Fruit fly (Drosophila melanogaster) whole organism, embryonic: ENCODE data around the gene CG3224.

Source experiments
- ATbp ChIP-seq: fragments of 200-800 bp; sonication (Bioruptor generic); optimal IDR thresholded peaks from 2 replicates; lab custom pipeline; 2017; ENCODE audit warnings: missing biosample characterization, mild to moderate bottlenecking, missing genetic modification characterization, missing genetic modification reagents
- Asciz ChIP-seq: fragments of 200-800 bp; sonication (Bioruptor generic); optimal IDR thresholded peaks from 2 replicates; lab custom pipeline; 2017; ENCODE audit warnings: missing biosample characterization, mild to moderate bottlenecking, missing genetic modification characterization, missing genetic modification reagents
- BEAF-32 ChIP-seq: fragments of 200-800 bp; sonication (Bioruptor generic); optimal IDR thresholded peaks from 3 replicates; lab custom pipeline; 2017; ENCODE audit warnings: missing biosample characterization, missing genetic modification characterization, mild to moderate bottlenecking, moderate library complexity, missing genetic modification reagents
- CG10321 ChIP-seq: fragments of 200-800 bp; sonication (Bioruptor generic); IDR thresholded peaks from 2 replicates; pipeline ENCODE4 v1.3.6; 2022; ENCODE audit warnings: missing biosample characterization, missing genetic modification characterization
- CG10543 ChIP-seq: fragments of 200-800 bp; sonication (Bioruptor generic); optimal IDR thresholded peaks from 3 replicates; lab custom pipeline; 2017; ENCODE audit warnings: missing biosample characterization, mild to moderate bottlenecking, missing genetic modification characterization, moderate library complexity
- CG11504 ChIP-seq: fragments of 200-800 bp; sonication (Bioruptor generic); optimal IDR thresholded peaks from 3 replicates; lab custom pipeline; 2019; ENCODE audit warnings: missing biosample characterization, mild to moderate bottlenecking, missing genetic modification characterization, moderate library complexity
- CG13775 ChIP-seq: fragments of 200-800 bp; sonication (Bioruptor generic); optimal IDR thresholded peaks from 3 replicates; lab custom pipeline; 2017; ENCODE audit warnings: missing biosample characterization, mild to moderate bottlenecking, missing genetic modification characterization
- CG13894 ChIP-seq: fragments of 200-800 bp; sonication (Bioruptor generic); optimal IDR thresholded peaks from 3 replicates; lab custom pipeline; 2018; ENCODE audit warnings: missing biosample characterization, mild to moderate bottlenecking, missing genetic modification characterization, moderate library complexity
- CG14441 ChIP-seq: fragments of 200-800 bp; sonication (Bioruptor generic); IDR thresholded peaks from 2 replicates; pipeline ENCODE4 v1.3.6; 2022; ENCODE audit warnings: missing biosample characterization, missing genetic modification characterization
- CG15269 ChIP-seq: fragments of 200-800 bp; sonication (Bioruptor generic); optimal IDR thresholded peaks from 2 replicates; lab custom pipeline; 2018; ENCODE audit warnings: missing biosample characterization, mild to moderate bottlenecking, missing genetic modification characterization, moderate library complexity
- CG1603 ChIP-seq: fragments of 200-800 bp; sonication (Bioruptor generic); optimal IDR thresholded peaks from 2 replicates; lab custom pipeline; 2019; ENCODE audit warnings: missing biosample characterization, mild to moderate bottlenecking, missing genetic modification characterization, moderate library complexity
- CG17829 ChIP-seq: fragments of 200-800 bp; optimal IDR thresholded peaks from 2 replicates; lab custom pipeline; 2019; ENCODE audit warnings: missing biosample characterization, mild to moderate bottlenecking, missing genetic modification characterization, moderate library complexity
- CG18011 ChIP-seq: fragments of 200-800 bp; sonication (Bioruptor generic); optimal IDR thresholded peaks from 2 replicates; lab custom pipeline; 2017; ENCODE audit warnings: missing biosample characterization, missing genetic modification characterization, mild to moderate bottlenecking, moderate library complexity, missing genotype
- CG2129 ChIP-seq: fragments of 200-800 bp; sonication (Bioruptor generic); IDR thresholded peaks from 2 replicates; pipeline ENCODE4 v1.3.6; 2022; ENCODE audit warnings: missing biosample characterization, missing genetic modification characterization; ENCODE audit not compliant: partially characterized antibody
- CG2199 ChIP-seq: fragments of 200-800 bp; sonication (Bioruptor generic); IDR thresholded peaks from 3 replicates; pipeline ENCODE4 v1.3.6; 2022; ENCODE audit warnings: missing biosample characterization, missing genetic modification characterization
- CG2678 ChIP-seq: fragments of 200-800 bp; sonication (Bioruptor generic); optimal IDR thresholded peaks from 3 replicates; lab custom pipeline; 2019; ENCODE audit warnings: missing biosample characterization, mild to moderate bottlenecking, missing genetic modification characterization, moderate library complexity
- CG30431 ChIP-seq: fragments of 200-800 bp; sonication (Bioruptor generic); optimal IDR thresholded peaks from 2 replicates; lab custom pipeline; 2017; ENCODE audit warnings: missing biosample characterization, missing genetic modification characterization
- CG3281 ChIP-seq: fragments of 200-800 bp; sonication (Bioruptor generic); optimal IDR thresholded peaks from 3 replicates; lab custom pipeline; 2017; ENCODE audit warnings: missing biosample characterization, mild to moderate bottlenecking, missing genetic modification characterization
- CG3726 ChIP-seq: fragments of 200-800 bp; sonication (Bioruptor generic); IDR thresholded peaks from 3 replicates; pipeline ENCODE4, ENCODE4 v1.3.6; 2022; ENCODE audit warnings: missing biosample characterization, missing genetic modification characterization
- CG5180 ChIP-seq: fragments of 200-800 bp; sonication (Bioruptor generic); optimal IDR thresholded peaks from 3 replicates; lab custom pipeline; 2017; ENCODE audit warnings: missing biosample characterization, missing genetic modification characterization, mild to moderate bottlenecking, moderate library complexity, missing genetic modification reagents
- CG6175 ChIP-seq: fragments of 200-800 bp; sonication (Bioruptor generic); IDR thresholded peaks from 3 replicates; pipeline ENCODE4 v1.3.6; 2022; ENCODE audit warnings: missing biosample characterization, missing genetic modification characterization
- CG6813 ChIP-seq: fragments of 200-800 bp; sonication (Bioruptor generic); optimal IDR thresholded peaks from 2 replicates; lab custom pipeline; 2017; ENCODE audit warnings: missing biosample characterization, missing genetic modification characterization, mild to moderate bottlenecking, moderate library complexity, missing genetic modification reagents
- CG8388 ChIP-seq: fragments of 200-800 bp; sonication (Bioruptor generic); optimal IDR thresholded peaks from 2 replicates; lab custom pipeline; 2019; ENCODE audit warnings: missing biosample characterization, mild to moderate bottlenecking, missing genetic modification characterization, moderate library complexity
- Deaf1 ChIP-seq: fragments of 200-800 bp; optimal IDR thresholded peaks from 3 replicates; lab custom pipeline; 2019; ENCODE audit warnings: missing biosample characterization, mild to moderate bottlenecking, missing genetic modification characterization, moderate library complexity
- Fer1 ChIP-seq: fragments of 200-800 bp; sonication (Bioruptor generic); optimal IDR thresholded peaks from 2 replicates; lab custom pipeline; 2017; ENCODE audit warnings: missing biosample characterization, mild to moderate bottlenecking, missing genetic modification characterization
- Hr51 ChIP-seq, 2 experiments: fragments of 200-800 bp; sonication (Bioruptor generic); optimal IDR thresholded peaks; 2 replicates in 1 of 2; 3 replicates in 1 of 2; lab custom pipeline; 2016 to 2018; ENCODE audit warnings: missing biosample characterization in 2 of 2, missing genetic modification characterization in 2 of 2, mild to moderate bottlenecking in 1 of 2, moderate library complexity in 1 of 2
- Lhr ChIP-seq: fragments of 200-800 bp; sonication (Bioruptor generic); optimal IDR thresholded peaks from 3 replicates; lab custom pipeline; 2017; ENCODE audit warnings: mild to moderate bottlenecking, missing biosample characterization, missing genetic modification reagents, missing genetic modification characterization
- NFAT ChIP-seq: fragments of 200-800 bp; sonication (Bioruptor generic); IDR thresholded peaks from 2 replicates; pipeline ENCODE4 v1.3.6; 2022; ENCODE audit warnings: missing biosample characterization, missing genetic modification characterization
- Pdp1 ChIP-seq, 2 experiments: fragments of 200-800 bp; sonication (Bioruptor generic); optimal IDR thresholded peaks; 3 replicates each; lab custom pipeline; 2016; ENCODE audit warnings: missing biosample characterization in 2 of 2, missing genetic modification characterization in 2 of 2, mild to moderate bottlenecking in 1 of 2, moderate library complexity in 1 of 2
- cg ChIP-seq: fragments of 200-800 bp; sonication (Bioruptor generic); optimal IDR thresholded peaks from 3 replicates; lab custom pipeline; 2019; ENCODE audit warnings: missing biosample characterization, mild to moderate bottlenecking, missing genetic modification characterization, moderate library complexity
- chinmo ChIP-seq: fragments of 200-800 bp; sonication (Bioruptor generic); IDR thresholded peaks from 4 replicates; pipeline ENCODE4 v1.3.6; 2022; ENCODE audit warnings: missing biosample characterization, missing genetic modification characterization; ENCODE audit not compliant: partially characterized antibody
- crp ChIP-seq, 2 experiments: fragments of 200-800 bp; sonication (Bioruptor generic); optimal IDR thresholded peaks; 2 replicates in 1 of 2; 3 replicates in 1 of 2; lab custom pipeline; 2017; ENCODE audit warnings: missing biosample characterization in 2 of 2, missing genetic modification characterization in 2 of 2, mild to moderate bottlenecking in 1 of 2, moderate library complexity in 1 of 2
- exex ChIP-seq: fragments of 200-800 bp; sonication (Bioruptor generic); optimal IDR thresholded peaks from 4 replicates; lab custom pipeline; 2018; ENCODE audit warnings: missing biosample characterization, mild to moderate bottlenecking, missing genetic modification characterization, moderate library complexity
- grau ChIP-seq: fragments of 200-800 bp; optimal IDR thresholded peaks from 3 replicates; lab custom pipeline; 2019; ENCODE audit warnings: missing biosample characterization, mild to moderate bottlenecking, missing genetic modification characterization, moderate library complexity
- inv ChIP-seq: fragments of 200-800 bp; sonication (Bioruptor generic); IDR thresholded peaks from 2 replicates; pipeline ENCODE4 v1.3.6; 2022; ENCODE audit warnings: missing biosample characterization, missing genetic modification characterization; ENCODE audit not compliant: partially characterized antibody
- lab ChIP-seq: fragments of 200-800 bp; sonication (Bioruptor generic); optimal IDR thresholded peaks from 3 replicates; lab custom pipeline; 2017; ENCODE audit warnings: missing biosample characterization, missing genetic modification characterization, mild to moderate bottlenecking, moderate library complexity, missing genetic modification reagents
- phol ChIP-seq: fragments of 200-800 bp; sonication (Bioruptor generic); optimal IDR thresholded peaks from 3 replicates; lab custom pipeline; 2018; ENCODE audit warnings: missing biosample characterization, mild to moderate bottlenecking, missing genetic modification characterization, moderate library complexity
- prd ChIP-seq, 3 experiments: fragments of >200 bp in 2 of 3; fragments of 200-800 bp in 1 of 3; sonication (Bioruptor generic) in 1 of 3; optimal IDR thresholded peaks in 2 of 3; IDR thresholded peaks in 1 of 3; 2 replicates in 2 of 3; 3 replicates in 1 of 3; pipeline versions ENCODE4 v1.3.6 to Lab custom; 2017 to 2022; ENCODE audit warnings: missing biosample characterization in 1 of 3, missing genetic modification characterization in 1 of 3
- sd ChIP-seq: fragments of 200-800 bp; sonication (Bioruptor generic); optimal IDR thresholded peaks from 3 replicates; lab custom pipeline; 2018; ENCODE audit warnings: missing biosample characterization, mild to moderate bottlenecking, missing genetic modification characterization, moderate library complexity
- sens ChIP-seq: fragments of 200-800 bp; sonication (Bioruptor generic); peaks from one replicate; lab custom pipeline; 2016; ENCODE audit warnings: missing biosample characterization, missing genetic modification characterization
- twi ChIP-seq: fragments of 200-800 bp; optimal IDR thresholded peaks from 2 replicates; lab custom pipeline; 2019; ENCODE audit warnings: missing biosample characterization, mild to moderate bottlenecking, missing genetic modification characterization, moderate library complexity
- zfh2 ChIP-seq: fragments of 200-800 bp; sonication (Bioruptor generic); optimal IDR thresholded peaks from 2 replicates; lab custom pipeline; 2016; ENCODE audit warnings: missing biosample characterization, missing genetic modification characterization

The CG3224 gene

dm6 chrX:6706570-6707306, 45.5 kb upstream of the CG3224 start (continued):
- TF ChIP-seq sd (peak; percentile 36), CG13775 (no peak), Fer1 (GFP tag; lab: Kevin White, UChicago) (peak; percentile 31), chinmo (GFP tag; lab: Robert Waterston, UW) (0 out of 4 replicates have a peak, but pooled peaks have one; percentile 49), Asciz (GFP tag; lab: Kevin White, UChicago) (no peak), CG3281 (GFP tag; lab: Kevin White, UChicago) (no peak), CG8388 (peak; percentile 83), phol (tag; lab: Kevin White, UChicago) (no peak), NFAT (GFP tag; lab: Robert Waterston, UW) (0 out of 2 replicates have a peak, but pooled peaks have one; percentile 12), CG3726 (GFP tag; lab: Robert Waterston, UW) (no peak), cg (GFP tag; lab: Kevin White, UChicago) (peak; percentile 46), CG5180 (peak; percentile 97), ATbp (GFP tag; lab: Kevin White, UChicago) (peak; percentile 8), Deaf1 (tag; lab: Kevin White, UChicago) (peak; percentile 89), exex (tag; lab: Kevin White, UChicago) (peak; percentile 18), CG14441 (GFP tag; lab: Robert Waterston, UW) (peak; percentile 41), CG10321 (GFP tag; lab: Robert Waterston, UW) (no peak), Lhr (GFP tag; lab: Kevin White, UChicago) (no peak), CG10543 (GFP tag; lab: Kevin White, UChicago) (peak; percentile 37), twi (tag; lab: Kevin White, UChicago) (peak; percentile 34), lab (GFP tag; lab: Kevin White, UChicago) (peak; percentile 49), CG13894 (tag; lab: Kevin White, UChicago) (peak; percentile 52)

DNA sequence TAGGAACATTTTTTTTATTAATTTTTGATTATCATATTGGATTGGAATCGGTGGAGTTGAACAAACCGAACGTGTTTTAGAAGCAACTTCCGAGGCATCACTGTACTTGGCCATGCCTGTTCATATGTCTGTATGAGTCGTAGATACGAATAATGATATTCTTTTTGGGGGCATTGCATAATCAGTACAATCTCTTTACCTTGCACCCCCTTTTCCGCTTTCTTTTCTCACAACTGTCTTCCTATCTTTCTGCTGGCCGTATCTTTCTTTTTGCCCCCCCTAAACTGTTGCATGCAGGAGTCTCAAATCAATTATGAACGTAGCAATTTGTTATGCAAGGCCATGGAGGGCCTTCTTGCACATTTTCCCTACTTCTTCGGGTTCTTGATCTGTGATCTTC, 44.6 kb upstream of the CG3224 start:
- 0 out of 2 replicates have a peak, but pooled peaks have one; percentile 5 for TF ChIP-seq CG14441 (GFP tag; lab: Robert Waterston, UW)
- no peak for TF ChIP-seq CG6175 (GFP tag; lab: Robert Waterston, UW)
- TF ChIP-seq sens (GFP tag; lab: Kevin White, UChicago): peak; percentile 23
- peak; percentile 3 for TF ChIP-seq CG2678 (tag; lab: Kevin White, UChicago)
- TF ChIP-seq Pdp1 (GFP tag; optimal IDR thresholded peaks at IDR 0.05; lab: Kevin White, UChicago): peak in 1 of 2 experiments; percentile 81
- peak; percentile 8 for TF ChIP-seq grau
- TF ChIP-seq CG2199 (GFP tag; lab: Robert Waterston, UW): peak; percentile 59; the same call in 1 of the 3 replicates
- TF ChIP-seq CG2129 (GFP tag; lab: Robert Waterston, UW): no peak

- TF ChIP-seq crp (GFP tag; optimal IDR thresholded peaks at IDR 0.05; lab: Kevin White, UChicago) (no peak), CG15269 (tag; lab: Kevin White, UChicago) (peak; percentile 9), CG30431 (no peak), zfh2 (GFP tag; lab: Kevin White, UChicago) (no peak), BEAF-32 (GFP tag; lab: Kevin White, UChicago) (no peak), CG14441 (GFP tag; lab: Robert Waterston, UW) (peak; percentile 81), CG17829 (no peak), Hr51 (GFP tag; optimal IDR thresholded peaks at IDR 0.05; lab: Kevin White, UChicago) (peak in 1 of 2 experiments; percentile 23), CG11504 (tag; lab: Kevin White, UChicago) (peak; percentile 40), CG6813 (GFP tag; lab: Kevin White, UChicago) (peak; percentile 1), CG1603 (tag; lab: Kevin White, UChicago) (peak; percentile 26), CG18011 (GFP tag; lab: Kevin White, UChicago) (no peak), inv (no peak), prd (optimal IDR thresholded peaks at IDR 0.05; lab: Kevin White, UChicago) (no peak), prd (GFP tag; IDR thresholded peaks at IDR 0.05; lab: Robert Waterston, UW) (peak; percentile 22; the same call in 1 of the 3 replicates)
Observed at dm6 chrX:6705059-6705802, 44.0 kb upstream of the CG3224 start.
